Fruit fly (Drosophila melanogaster): ENCODE measurements around the gene Ocrl.

Gene Ocrl

DNA sequence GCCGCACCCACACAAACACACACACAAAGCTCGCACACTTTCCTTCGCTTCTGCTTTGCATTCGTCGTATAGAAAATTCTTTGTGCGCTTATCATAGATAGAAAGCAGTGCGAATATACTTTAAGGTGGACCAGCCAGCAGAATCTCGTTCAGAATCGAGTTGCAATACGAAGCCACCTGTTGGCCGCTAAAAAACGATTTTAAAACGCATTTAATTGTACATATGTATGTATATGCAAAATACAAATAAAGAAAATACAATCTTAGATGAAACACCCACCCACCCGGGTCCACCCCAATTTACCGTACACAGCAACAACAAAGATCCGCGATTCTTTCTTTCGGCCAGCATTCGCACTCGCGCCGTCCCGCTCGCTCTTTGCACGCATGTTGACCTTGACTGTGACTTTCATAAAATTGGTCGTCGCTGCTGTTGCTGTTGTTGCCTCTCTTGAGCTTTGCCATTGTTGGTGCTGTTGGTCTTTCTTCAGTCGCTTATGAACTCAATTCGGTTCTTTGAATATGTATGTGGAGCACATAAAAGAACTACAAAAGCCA is 25.8 kb downstream of the Ocrl start:
- no peak for TF ChIP-seq cnc (optimal IDR thresholded peaks at IDR 0.05)
- no peak for TF ChIP-seq ovo (GFP tag; optimal IDR thresholded peaks at IDR 0.05)
- peak; percentile 48 for TF ChIP-seq pad (GFP tag; optimal IDR thresholded peaks at IDR 0.05)
- no peak for TF ChIP-seq CG1620 (GFP tag; optimal IDR thresholded peaks at IDR 0.05)
- TF ChIP-seq toe (GFP tag; optimal IDR thresholded peaks at IDR 0.05), result no peak
- no peak for TF ChIP-seq kay (GFP tag; ENCODE audit: borderline replicate concordance)
- TF ChIP-seq cic (GFP tag; optimal IDR thresholded peaks at IDR 0.05), result no peak
- TF ChIP-seq tj (GFP tag; optimal IDR thresholded peaks at IDR 0.05), result peak; percentile 39
- peak; percentile 9 for TF ChIP-seq Crg-1 (GFP tag; optimal IDR thresholded peaks at IDR 0.05)
- TF ChIP-seq CG5204 (GFP tag; optimal IDR thresholded peaks at IDR 0.05), result no peak
- peak; percentile 89 for TF ChIP-seq bab1 (GFP tag; optimal IDR thresholded peaks at IDR 0.05)
- peak; percentile 79 for TF ChIP-seq CG7101 (tag; optimal IDR thresholded peaks at IDR 0.05)
- no peak for TF ChIP-seq CG12768 (GFP tag; optimal IDR thresholded peaks at IDR 0.05)
- no peak for TF ChIP-seq Hr96 (GFP tag; optimal IDR thresholded peaks at IDR 0.05)
- no peak for TF ChIP-seq Mnt (GFP tag; optimal IDR thresholded peaks at IDR 0.05)
- peak; percentile 8 for TF ChIP-seq CG7045 (GFP tag; optimal IDR thresholded peaks at IDR 0.05)
- TF ChIP-seq Clk (GFP tag; optimal IDR thresholded peaks at IDR 0.05), result no peak
- peak; percentile 26 for TF ChIP-seq CG11617 (GFP tag; optimal IDR thresholded peaks at IDR 0.05)
- TF ChIP-seq CG33017 (tag; optimal IDR thresholded peaks at IDR 0.05), result peak; percentile 16
- peak; percentile 77 for TF ChIP-seq CG14711 (tag; optimal IDR thresholded peaks at IDR 0.05)

DNA sequence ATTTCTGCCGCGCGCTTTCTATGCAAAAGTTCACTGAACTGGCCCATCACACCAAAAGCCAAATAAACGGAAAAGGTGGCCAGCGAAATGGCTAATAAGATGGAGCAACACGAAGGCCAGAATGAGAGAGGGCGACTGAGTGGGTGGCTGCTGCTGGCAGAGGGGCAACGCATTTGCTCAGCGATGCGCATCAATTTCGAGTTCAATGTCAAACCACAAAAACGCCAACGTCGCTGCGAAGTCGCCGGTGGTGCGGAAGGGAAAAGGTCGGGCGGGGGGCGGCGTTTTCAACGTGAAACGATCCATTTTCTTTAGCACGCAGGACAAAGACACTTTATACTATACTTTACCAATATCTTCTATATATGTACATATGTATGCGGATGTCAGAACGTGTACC is 26.8 kb downstream of the Ocrl start:
- TF ChIP-seq pad (GFP tag; optimal IDR thresholded peaks at IDR 0.05) (no peak), cnc (optimal IDR thresholded peaks at IDR 0.05) (no peak), CG5204 (GFP tag; optimal IDR thresholded peaks at IDR 0.05) (no peak), CG7045 (GFP tag; optimal IDR thresholded peaks at IDR 0.05) (no peak), CG33017 (tag; optimal IDR thresholded peaks at IDR 0.05) (no peak), Mnt (GFP tag; optimal IDR thresholded peaks at IDR 0.05) (no peak), Hr96 (GFP tag; optimal IDR thresholded peaks at IDR 0.05) (no peak), kay (GFP tag; ENCODE audit: borderline replicate concordance) (no peak), CG1620 (GFP tag; optimal IDR thresholded peaks at IDR 0.05) (no peak), tj (GFP tag; optimal IDR thresholded peaks at IDR 0.05) (no peak), bab1 (GFP tag; optimal IDR thresholded peaks at IDR 0.05) (no peak), toe (GFP tag; optimal IDR thresholded peaks at IDR 0.05) (no peak), Crg-1 (GFP tag; optimal IDR thresholded peaks at IDR 0.05) (no peak), CG12768 (GFP tag; optimal IDR thresholded peaks at IDR 0.05) (no peak)

DNA sequence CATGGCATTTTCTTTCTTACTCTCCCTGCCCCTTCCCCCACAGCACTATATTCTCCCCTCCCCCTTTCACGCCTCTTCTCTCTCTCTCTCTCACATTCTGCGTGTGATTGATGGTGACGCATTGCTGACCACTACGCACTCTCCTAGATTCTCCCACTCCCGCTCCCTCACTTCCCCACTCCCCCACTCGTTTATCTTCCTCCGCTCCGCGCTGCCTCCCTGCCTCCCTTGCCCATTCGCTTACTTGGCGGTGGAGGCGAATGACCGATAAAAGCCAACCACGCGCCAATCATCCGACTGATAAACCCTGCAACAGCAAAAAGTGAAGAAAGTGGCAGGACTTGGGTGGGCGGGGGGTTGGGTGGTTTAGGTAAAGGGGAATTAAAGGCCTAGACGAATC is 27.5 kb downstream of the Ocrl start:
- no peak for TF ChIP-seq bab1 (GFP tag; optimal IDR thresholded peaks at IDR 0.05)
- no peak for TF ChIP-seq pad (GFP tag; optimal IDR thresholded peaks at IDR 0.05)

dm6 chrX:1951391-1952066 is 28.7 kb downstream of the Ocrl start:
- TF ChIP-seq CG12768 (GFP tag; optimal IDR thresholded peaks at IDR 0.05) (peak; percentile 74), CG7101 (tag; optimal IDR thresholded peaks at IDR 0.05) (peak; percentile 85), Crg-1 (GFP tag; optimal IDR thresholded peaks at IDR 0.05) (no peak), cic (GFP tag; optimal IDR thresholded peaks at IDR 0.05) (no peak), CG5204 (GFP tag; optimal IDR thresholded peaks at IDR 0.05) (peak; percentile 66), CG11617 (GFP tag; optimal IDR thresholded peaks at IDR 0.05) (peak; percentile 62), Mnt (GFP tag; optimal IDR thresholded peaks at IDR 0.05) (peak; percentile 46), cnc (optimal IDR thresholded peaks at IDR 0.05) (no peak), kay (GFP tag; ENCODE audit: borderline replicate concordance) (no peak), toe (GFP tag; optimal IDR thresholded peaks at IDR 0.05) (peak; percentile 50), CG33017 (tag; optimal IDR thresholded peaks at IDR 0.05) (peak; percentile 65), Clk (GFP tag; optimal IDR thresholded peaks at IDR 0.05) (peak; percentile 43), tj (GFP tag; optimal IDR thresholded peaks at IDR 0.05) (peak; percentile 36), bab1 (GFP tag; optimal IDR thresholded peaks at IDR 0.05) (peak; percentile 91), CG14711 (tag; optimal IDR thresholded peaks at IDR 0.05) (peak; percentile 83), CG7045 (GFP tag; optimal IDR thresholded peaks at IDR 0.05) (peak; percentile 70), pad (GFP tag; optimal IDR thresholded peaks at IDR 0.05) (peak; percentile 59), CG1620 (GFP tag; optimal IDR thresholded peaks at IDR 0.05) (peak; percentile 26), Hr96 (GFP tag; optimal IDR thresholded peaks at IDR 0.05) (peak; percentile 85), ovo (GFP tag; optimal IDR thresholded peaks at IDR 0.05) (no peak)

- TF ChIP-seq Crg-1 (GFP tag; optimal IDR thresholded peaks at IDR 0.05) (peak; percentile 10), CG33017 (tag; optimal IDR thresholded peaks at IDR 0.05) (no peak), pad (GFP tag; optimal IDR thresholded peaks at IDR 0.05) (peak; percentile 52), CG14711 (tag; optimal IDR thresholded peaks at IDR 0.05) (no peak), bab1 (GFP tag; optimal IDR thresholded peaks at IDR 0.05) (peak; percentile 50), CG7101 (tag; optimal IDR thresholded peaks at IDR 0.05) (peak; percentile 36), tj (GFP tag; optimal IDR thresholded peaks at IDR 0.05) (peak; percentile 10), Hr96 (GFP tag; optimal IDR thresholded peaks at IDR 0.05) (peak; percentile 61), CG1620 (GFP tag; optimal IDR thresholded peaks at IDR 0.05) (peak; percentile 83), ovo (GFP tag; optimal IDR thresholded peaks at IDR 0.05) (peak; percentile 47)
Measured at dm6 chrX:1952898-1953297, 30.1 kb downstream of the Ocrl start.

dm6 chrX:1963192-1963590 is 40.4 kb downstream of the Ocrl start:
- TF ChIP-seq Hr96 (GFP tag; optimal IDR thresholded peaks at IDR 0.05), result no peak
- no peak for TF ChIP-seq cnc (optimal IDR thresholded peaks at IDR 0.05)
- TF ChIP-seq Mnt (GFP tag; optimal IDR thresholded peaks at IDR 0.05), result no peak
- no peak for TF ChIP-seq ovo (GFP tag; optimal IDR thresholded peaks at IDR 0.05)
- TF ChIP-seq pad (GFP tag; optimal IDR thresholded peaks at IDR 0.05), result no peak
- no peak for TF ChIP-seq CG11617 (GFP tag; optimal IDR thresholded peaks at IDR 0.05)
- TF ChIP-seq CG14711 (tag; optimal IDR thresholded peaks at IDR 0.05), result no peak

All from whole organism, adult.